Worm (Caenorhabditis elegans) whole organism, early embryonic: ENCODE data around the gene srz-24.

Source experiments
- B0310.2 ChIP-seq: sonication (generic microtip); optimal IDR thresholded peaks from 2 replicates; lab custom pipeline; 2016; ENCODE audit warnings: mild to moderate bottlenecking, missing genetic modification characterization, missing compliant biosample characterization
- ceh-36 ChIP-seq: sonication (generic microtip); optimal IDR thresholded peaks from 2 replicates; lab custom pipeline; 2016; ENCODE audit warnings: missing genetic modification characterization, inconsistent platforms, missing compliant biosample characterization
- sea-1 ChIP-seq: fragments of 200-800 bp; sonication (Bioruptor generic); conservative IDR thresholded peaks from 2 replicates; pipeline ENCODE4 v1.3.6; 2022; ENCODE audit warnings: missing genetic modification characterization, missing compliant biosample characterization
- tbx-11 ChIP-seq: fragments of 200-800 bp; sonication (Bioruptor generic); IDR thresholded peaks from 2 replicates; pipeline ENCODE4 v1.3.6; 2022; ENCODE audit warnings: missing genetic modification characterization, missing compliant biosample characterization
- tra-4 ChIP-seq: sonication (generic microtip); optimal IDR thresholded peaks from 2 replicates; lab custom pipeline; 2017; ENCODE audit warnings: missing genetic modification characterization, missing compliant biosample characterization

DNA sequence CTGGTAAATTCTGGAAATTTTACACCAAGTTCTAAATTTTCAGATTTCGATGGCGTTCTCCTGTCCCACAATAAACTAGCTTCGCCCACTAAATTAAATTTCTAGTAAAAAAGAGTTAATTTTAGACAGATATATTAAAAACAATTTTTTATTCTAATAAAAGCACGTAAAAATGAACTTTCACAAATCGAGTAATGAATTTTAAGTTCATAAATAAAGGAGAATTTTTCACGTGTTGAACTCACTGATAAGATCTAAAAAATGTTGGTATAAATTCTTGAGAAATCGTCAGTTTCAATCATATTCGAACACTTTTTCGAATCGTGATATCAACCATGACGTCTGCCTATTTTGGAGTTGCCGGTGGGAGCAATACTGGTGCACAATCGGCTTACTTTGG lies 14.9 kb upstream of the srz-24 start, which contains the start of gene ssq-2:
- TF ChIP-seq B0310.2 (tag; lab: Kevin White, UChicago) (no peak), tbx-11 (no peak), tra-4 (no peak), sea-1 (GFP tag; lab: Robert Waterston, UW) (no peak), ceh-36 (tag; lab: Kevin White, UChicago) (no peak)
